Fruit fly (Drosophila melanogaster): Measurements from ENCODE around the gene CG17129.
A peak's percentile ranks its signal among the peaks of the same experiment; 100 is the strongest.

The CG17129 gene

dm6 chr3L:725527-726191 is 45.5 kb upstream of the CG17129 start (continued):
- TF ChIP-seq CG9876 (GFP tag; optimal IDR thresholded peaks at IDR 0.05) (peak; percentile 42), CG2199 (GFP tag; IDR thresholded peaks at IDR 0.05) (peak; percentile 78; the same call in 2 of the 3 replicates), CG7271 (tag; optimal IDR thresholded peaks at IDR 0.05) (peak; percentile 49), CG12942 (GFP tag; optimal IDR thresholded peaks at IDR 0.05) (peak; percentile 67), CG8388 (GFP tag; optimal IDR thresholded peaks at IDR 0.05) (peak; percentile 87), aop (GFP tag; IDR thresholded peaks at IDR 0.05) (no peak), CG14667 (GFP tag; IDR thresholded peaks at IDR 0.05) (peak; percentile 72), CG10209 (GFP tag; optimal IDR thresholded peaks at IDR 0.05) (peak; percentile 78), ATbp (GFP tag; optimal IDR thresholded peaks at IDR 0.05) (peak; percentile 55), amos (GFP tag; IDR thresholded peaks at IDR 0.05; ENCODE audit: partially characterized antibody) (no peak), Sox102F (GFP tag; optimal IDR thresholded peaks at IDR 0.05) (peak; percentile 60), CG10147 (GFP tag; optimal IDR thresholded peaks at IDR 0.05) (no peak), CG30403 (GFP tag; optimal IDR thresholded peaks at IDR 0.05) (peak; percentile 75), sc (optimal IDR thresholded peaks at IDR 0.05) (no peak), sc (GFP tag; optimal IDR thresholded peaks at IDR 0.05) (peak; percentile 87), TFAM (GFP tag; optimal IDR thresholded peaks at IDR 0.05) (peak; percentile 74), dm (GFP tag; optimal IDR thresholded peaks at IDR 0.05) (peak; percentile 60), p53 (GFP tag; optimal IDR thresholded peaks at IDR 0.05) (peak; percentile 56), CG6813 (GFP tag; optimal IDR thresholded peaks at IDR 0.05) (peak; percentile 73), CG2202 (tag; optimal IDR thresholded peaks at IDR 0.05) (peak; percentile 93), CG4854 (GFP tag; optimal IDR thresholded peaks at IDR 0.05) (peak; percentile 59), Hey (tag; optimal IDR thresholded peaks at IDR 0.05) (no peak), crol (GFP tag; IDR thresholded peaks at IDR 0.05) (peak; percentile 90), chif (GFP tag; optimal IDR thresholded peaks at IDR 0.05) (peak; percentile 84 to 96), CG2120 (GFP tag; optimal IDR thresholded peaks at IDR 0.05) (no peak), Lhr (GFP tag; optimal IDR thresholded peaks at IDR 0.05) (peak; percentile 49), Hmx (GFP tag; optimal IDR thresholded peaks at IDR 0.05) (no peak), Doc3 (GFP tag; IDR thresholded peaks at IDR 0.05; ENCODE audit: partially characterized antibody) (no peak), tup (GFP tag; optimal IDR thresholded peaks at IDR 0.05) (peak; percentile 55), nmo (GFP tag; optimal IDR thresholded peaks at IDR 0.05) (peak; percentile 84), pfk (GFP tag; optimal IDR thresholded peaks at IDR 0.05) (no peak), CG1233 (GFP tag; optimal IDR thresholded peaks at IDR 0.05) (peak; percentile 54), btn (GFP tag; optimal IDR thresholded peaks at IDR 0.05) (peak; percentile 85), CG16779 (GFP tag; IDR thresholded peaks at IDR 0.05) (no peak), ken (GFP tag; IDR thresholded peaks at IDR 0.05) (peak; percentile 74; the same call in 2 of the 3 replicates), CG12744 (GFP tag; optimal IDR thresholded peaks at IDR 0.05) (peak; percentile 64), CG9727 (GFP tag; optimal IDR thresholded peaks at IDR 0.05) (peak; percentile 93), pum (GFP tag; optimal IDR thresholded peaks at IDR 0.05) (peak; percentile 86), Dfd (GFP tag; optimal IDR thresholded peaks at IDR 0.05) (no peak), CG1792 (GFP tag; optimal IDR thresholded peaks at IDR 0.05) (peak; percentile 50), MBD-R2 (GFP tag; IDR thresholded peaks at IDR 0.05) (no peak), CG7745 (tag; optimal IDR thresholded peaks at IDR 0.05) (peak; percentile 57), tap (tag; optimal IDR thresholded peaks at IDR 0.05) (peak; percentile 32), Hr3 (GFP tag; optimal IDR thresholded peaks at IDR 0.05) (peak; percentile 72), CG11093 (GFP tag; IDR thresholded peaks at IDR 0.05) (peak; percentile 66; the same call in 2 of the 3 replicates), CG11085 (GFP tag; IDR thresholded peaks at IDR 0.05) (no peak), CG8924 (tag; optimal IDR thresholded peaks at IDR 0.05) (peak; percentile 83), cad (GFP tag; optimal IDR thresholded peaks at IDR 0.05) (no peak), CG5245 (GFP tag; optimal IDR thresholded peaks at IDR 0.05) (peak; percentile 91), sd (tag; optimal IDR thresholded peaks at IDR 0.05) (peak; percentile 45)
